Worm (Caenorhabditis elegans) whole organism, L1 larva: ENCODE results near the gene alh-1.

Source experiments
- fkh-10 ChIP-seq: sonication (generic microtip); optimal IDR thresholded peaks from 2 replicates; lab custom pipeline; 2017; ENCODE audit warnings: missing biosample characterization, missing genetic modification reagents, missing genetic modification characterization
- hlh-17 ChIP-seq: fragments of 200-800 bp; sonication (Bioruptor generic); optimal IDR thresholded peaks from 2 replicates; lab custom pipeline; 2018; ENCODE audit warnings: missing genetic modification characterization, mild to moderate bottlenecking, missing compliant biosample characterization, moderate library complexity, borderline replicate concordance
- isw-1 ChIP-seq: fragments of 200-800 bp; sonication (Bioruptor generic); IDR thresholded peaks from 2 replicates; pipeline ENCODE4 v1.3.6; 2022; ENCODE audit warnings: missing genetic modification characterization, missing compliant biosample characterization
- lin-35 ChIP-seq, 2 experiments: fragments of 150-350 bp; optimal IDR thresholded peaks; 2 replicates each; lab custom pipeline; 2014; ENCODE audit warnings: missing biosample characterization in 2 of 2, missing genetic modification characterization in 2 of 2, missing genetic modification reagents in 2 of 2
- mdl-1 ChIP-seq, 2 experiments: fragments of 150-350 bp; optimal IDR thresholded peaks; 2 replicates each; lab custom pipeline; 2014 to 2017; ENCODE audit warnings: missing biosample characterization in 2 of 2, missing genetic modification characterization in 2 of 2, inconsistent platforms in 1 of 2
- nhr-28 ChIP-seq: fragments of 150-350 bp; optimal IDR thresholded peaks from 2 replicates; lab custom pipeline; 2014; ENCODE audit warnings: missing biosample characterization, missing genetic modification characterization
- nhr-90 ChIP-seq: sonication (generic microtip); optimal IDR thresholded peaks from 2 replicates; lab custom pipeline; 2016; ENCODE audit warnings: mild to moderate bottlenecking, missing genetic modification characterization, missing compliant biosample characterization; ENCODE audit not compliant: poor library complexity
- pqm-1 ChIP-seq: sonication (generic microtip); optimal IDR thresholded peaks from 3 replicates; lab custom pipeline; 2017; ENCODE audit warnings: missing biosample characterization, missing genetic modification characterization
- unc-62 ChIP-seq: fragments of 150-350 bp; optimal IDR thresholded peaks from 2 replicates; lab custom pipeline; 2014; ENCODE audit warnings: missing biosample characterization, missing genetic modification reagents, missing genetic modification characterization
- ztf-11 ChIP-seq, 2 experiments: sonication (generic microtip); optimal IDR thresholded peaks; 2 replicates each; lab custom pipeline; 2016 to 2017; ENCODE audit warnings: missing genetic modification characterization in 2 of 2, missing biosample characterization in 1 of 2, missing compliant biosample characterization in 1 of 2

ce11 chrIII:5099500-5099899, 21.9 kb downstream of the alh-1 start:
- TF ChIP-seq pqm-1 (tag; lab: Kevin White, UChicago) (no peak), nhr-28 (no peak), unc-62 (no peak), ztf-11 (tag; optimal IDR thresholded peaks at IDR 0.05; lab: Kevin White, UChicago) (no peak), lin-35 (GFP tag; optimal IDR thresholded peaks at IDR 0.05; lab: Kevin White, UChicago) (no peak), fkh-10 (no peak), mdl-1 (tag; optimal IDR thresholded peaks at IDR 0.05; lab: Kevin White, UChicago) (no peak), nhr-90 (tag; lab: Kevin White, UChicago) (no peak), hlh-17 (GFP tag; lab: Kevin White, UChicago) (no peak), isw-1 (GFP tag; lab: Robert Waterston, UW) (no peak)
